Fruit fly (Drosophila melanogaster) whole organism, embryonic: Measurements from ENCODE around the gene Vinc.

Source experiments
- Atf3 ChIP-seq: fragments of 200-800 bp; sonication (Bioruptor generic); optimal IDR thresholded peaks from 3 replicates; lab custom pipeline; 2016; ENCODE audit warnings: missing biosample characterization, missing genetic modification characterization
- Awh ChIP-seq: fragments of 200-800 bp; sonication (Bioruptor generic); IDR thresholded peaks from 2 replicates; pipeline ENCODE4, ENCODE4 v1.3.6; 2022; ENCODE audit warnings: missing biosample characterization, missing genetic modification characterization
- CG10274 ChIP-seq: fragments of 200-800 bp; sonication (Bioruptor generic); optimal IDR thresholded peaks from 3 replicates; lab custom pipeline; 2017; ENCODE audit warnings: missing biosample characterization, mild to moderate bottlenecking, missing genetic modification characterization
- CG10431 ChIP-seq: fragments of 200-800 bp; sonication (Bioruptor generic); optimal IDR thresholded peaks from 3 replicates; lab custom pipeline; 2018; ENCODE audit warnings: missing biosample characterization, mild to moderate bottlenecking, missing genetic modification characterization
- CG11247 ChIP-seq: fragments of 200-800 bp; sonication (Bioruptor generic); IDR thresholded peaks from 2 replicates; pipeline ENCODE4 v1.3.6; 2022; ENCODE audit warnings: missing biosample characterization, missing genetic modification characterization
- CG11456 ChIP-seq: fragments of 200-800 bp; sonication (Bioruptor generic); IDR thresholded peaks from 3 replicates; pipeline ENCODE4 v1.3.6; 2022; ENCODE audit warnings: missing biosample characterization, missing genetic modification characterization
- CG11723 ChIP-seq: fragments of 200-800 bp; sonication (Bioruptor generic); optimal IDR thresholded peaks from 2 replicates; lab custom pipeline; 2017; ENCODE audit warnings: missing biosample characterization, mild to moderate bottlenecking, missing genetic modification characterization
- CG14441 ChIP-seq: fragments of 200-800 bp; sonication (Bioruptor generic); IDR thresholded peaks from 2 replicates; pipeline ENCODE4 v1.3.6; 2022; ENCODE audit warnings: missing biosample characterization, missing genetic modification characterization
- CG14860 ChIP-seq: fragments of 200-800 bp; sonication (Bioruptor generic); IDR thresholded peaks from 3 replicates; pipeline ENCODE4 v1.3.6; 2022; ENCODE audit warnings: missing biosample characterization, missing genetic modification characterization; ENCODE audit not compliant: partially characterized antibody
- CG17385 ChIP-seq: fragments of 200-800 bp; sonication (Bioruptor generic); optimal IDR thresholded peaks from 3 replicates; lab custom pipeline; 2018; ENCODE audit warnings: missing biosample characterization, mild to moderate bottlenecking, missing genetic modification characterization
- CG17829 ChIP-seq: fragments of 200-800 bp; optimal IDR thresholded peaks from 2 replicates; lab custom pipeline; 2019; ENCODE audit warnings: missing biosample characterization, mild to moderate bottlenecking, missing genetic modification characterization, moderate library complexity
- CG18764 ChIP-seq: fragments of 200-800 bp; sonication (Bioruptor generic); optimal IDR thresholded peaks from 3 replicates; lab custom pipeline; 2016; ENCODE audit warnings: missing biosample characterization, missing genetic modification characterization
- CG30403 ChIP-seq: fragments of 200-800 bp; sonication (Bioruptor generic); optimal IDR thresholded peaks from 3 replicates; lab custom pipeline; 2016; ENCODE audit warnings: missing biosample characterization, missing genetic modification characterization
- CG34224 ChIP-seq: fragments of 200-800 bp; sonication (Bioruptor generic); IDR thresholded peaks from 3 replicates; pipeline ENCODE4 v1.3.6; 2022; ENCODE audit warnings: missing biosample characterization, missing genetic modification characterization; ENCODE audit not compliant: partially characterized antibody
- CG3726 ChIP-seq: fragments of 200-800 bp; sonication (Bioruptor generic); IDR thresholded peaks from 3 replicates; pipeline ENCODE4, ENCODE4 v1.3.6; 2022; ENCODE audit warnings: missing biosample characterization, missing genetic modification characterization
- CG3847 ChIP-seq: fragments of 200-800 bp; sonication (Bioruptor generic); IDR thresholded peaks from 2 replicates; pipeline ENCODE4 v1.3.6; 2022; ENCODE audit warnings: missing biosample characterization, missing genetic modification characterization
- CG4328 ChIP-seq: fragments of 200-800 bp; sonication (Bioruptor generic); optimal IDR thresholded peaks from 3 replicates; lab custom pipeline; 2017; ENCODE audit warnings: missing biosample characterization, missing genetic modification reagents, missing genetic modification characterization
- CG4820 ChIP-seq: fragments of 200-800 bp; sonication (Bioruptor generic); optimal IDR thresholded peaks from 3 replicates; lab custom pipeline; 2016; ENCODE audit warnings: missing biosample characterization, missing genetic modification characterization
- CG6254 ChIP-seq: fragments of 200-800 bp; sonication (Bioruptor generic); optimal IDR thresholded peaks from 3 replicates; lab custom pipeline; 2017; ENCODE audit warnings: mild to moderate bottlenecking, missing biosample characterization, missing genetic modification reagents, missing genetic modification characterization
- CG7556 ChIP-seq: fragments of 200-800 bp; sonication (Bioruptor generic); optimal IDR thresholded peaks from 2 replicates; lab custom pipeline; 2017; ENCODE audit warnings: missing biosample characterization, mild to moderate bottlenecking, missing genetic modification characterization
- CG8290 ChIP-seq, 3 experiments: fragments of 200-800 bp; sonication (Bioruptor generic); optimal IDR thresholded peaks; 2 replicates each; lab custom pipeline; 2016 to 2019; ENCODE audit warnings: missing biosample characterization in 3 of 3, missing genetic modification characterization in 3 of 3, mild to moderate bottlenecking in 2 of 3, moderate library complexity in 1 of 3
- CG8924 ChIP-seq: fragments of 200-800 bp; optimal IDR thresholded peaks from 3 replicates; lab custom pipeline; 2019; ENCODE audit warnings: missing biosample characterization, mild to moderate bottlenecking, missing genetic modification characterization, moderate library complexity
- CG8944 ChIP-seq: fragments of 200-800 bp; sonication (Bioruptor generic); optimal IDR thresholded peaks from 3 replicates; lab custom pipeline; 2016; ENCODE audit warnings: missing biosample characterization, missing genetic modification characterization
- Dip2 ChIP-seq: fragments of 200-800 bp; sonication (Bioruptor generic); IDR thresholded peaks from 2 replicates; pipeline ENCODE4 v1.3.6; 2022; ENCODE audit warnings: missing biosample characterization, missing genetic modification characterization
- E2f1 ChIP-seq: fragments of 200-800 bp; sonication (Bioruptor generic); IDR thresholded peaks from 2 replicates; pipeline ENCODE4 v1.3.6; 2022; ENCODE audit warnings: missing biosample characterization, missing genetic modification characterization
- Myb ChIP-seq: fragments of 200-800 bp; sonication (Bioruptor generic); optimal IDR thresholded peaks from 2 replicates; lab custom pipeline; 2016; ENCODE audit warnings: missing biosample characterization, missing genetic modification characterization
- NC2α ChIP-seq: fragments of 200-800 bp; sonication (Bioruptor generic); optimal IDR thresholded peaks from 2 replicates; lab custom pipeline; 2016; ENCODE audit warnings: missing biosample characterization, missing genetic modification characterization
- Neu2 ChIP-seq: fragments of 200-800 bp; sonication (Bioruptor generic); optimal IDR thresholded peaks from 3 replicates; lab custom pipeline; 2016; ENCODE audit warnings: missing biosample characterization, missing genetic modification characterization, borderline replicate concordance
- Nf-YB ChIP-seq: fragments of 200-800 bp; sonication (Bioruptor generic); optimal IDR thresholded peaks from 3 replicates; lab custom pipeline; 2019; ENCODE audit warnings: missing biosample characterization, mild to moderate bottlenecking, missing genetic modification characterization, moderate library complexity
- Oli ChIP-seq: fragments of 200-800 bp; sonication (Bioruptor generic); optimal IDR thresholded peaks from 2 replicates; lab custom pipeline; 2018; ENCODE audit warnings: missing biosample characterization, mild to moderate bottlenecking, missing genetic modification characterization, moderate library complexity
- Pdp1 ChIP-seq, 2 experiments: fragments of 200-800 bp; sonication (Bioruptor generic); optimal IDR thresholded peaks; 3 replicates each; lab custom pipeline; 2016; ENCODE audit warnings: missing biosample characterization in 2 of 2, missing genetic modification characterization in 2 of 2, mild to moderate bottlenecking in 1 of 2, moderate library complexity in 1 of 2
- Sry-β ChIP-seq: fragments of 200-800 bp; sonication (Bioruptor generic); optimal IDR thresholded peaks from 2 replicates; lab custom pipeline; 2018; ENCODE audit warnings: missing biosample characterization, mild to moderate bottlenecking, missing genetic modification characterization, moderate library complexity
- az2 ChIP-seq: fragments of 200-800 bp; sonication (Bioruptor generic); optimal IDR thresholded peaks from 3 replicates; lab custom pipeline; 2016; ENCODE audit warnings: missing biosample characterization, missing genetic modification characterization
- chn ChIP-seq: fragments of 200-800 bp; sonication (Bioruptor generic); optimal IDR thresholded peaks from 2 replicates; lab custom pipeline; 2016; ENCODE audit warnings: missing biosample characterization, missing genetic modification characterization
- corto ChIP-seq: fragments of 200-800 bp; sonication (Bioruptor generic); optimal IDR thresholded peaks from 2 replicates; lab custom pipeline; 2016; ENCODE audit warnings: missing biosample characterization, mild to moderate bottlenecking, missing genetic modification characterization, moderate library complexity
- dati ChIP-seq: fragments of 200-800 bp; sonication (Bioruptor generic); IDR thresholded peaks from 2 replicates; pipeline ENCODE4 v1.3.6; 2022; ENCODE audit warnings: missing biosample characterization, missing genetic modification characterization
- gcm2 ChIP-seq: fragments of 200-800 bp; sonication (Bioruptor generic); optimal IDR thresholded peaks from 2 replicates; lab custom pipeline; 2016; ENCODE audit warnings: missing biosample characterization, missing genetic modification characterization
- gsb ChIP-seq: fragments of 200-800 bp; sonication (Bioruptor generic); IDR thresholded peaks from 2 replicates; pipeline ENCODE4 v1.3.6; 2022; ENCODE audit warnings: missing biosample characterization, missing genetic modification characterization
- lmd ChIP-seq: fragments of 200-800 bp; sonication (Bioruptor generic); IDR thresholded peaks from 2 replicates; pipeline ENCODE4 v1.3.6; 2022; ENCODE audit warnings: missing biosample characterization, missing genetic modification characterization
- lola ChIP-seq, 3 experiments: fragments of >200 bp in 2 of 3; fragments of 200-800 bp in 1 of 3; sonication (Bioruptor generic) in 1 of 3; optimal IDR thresholded peaks; 2 replicates each; lab custom pipeline; 2017 to 2019; ENCODE audit warnings: missing biosample characterization in 3 of 3, missing genetic modification characterization in 3 of 3, mild to moderate bottlenecking in 1 of 3, moderate library complexity in 1 of 3
- mirr ChIP-seq: fragments of 200-800 bp; sonication (Bioruptor generic); optimal IDR thresholded peaks from 3 replicates; lab custom pipeline; 2018; ENCODE audit warnings: missing biosample characterization, mild to moderate bottlenecking, missing genetic modification characterization
- p53 ChIP-seq: fragments of 200-800 bp; sonication (Bioruptor generic); optimal IDR thresholded peaks from 2 replicates; lab custom pipeline; 2016; ENCODE audit warnings: missing biosample characterization, missing genetic modification characterization
- pb ChIP-seq: fragments of 200-800 bp; sonication (Bioruptor generic); optimal IDR thresholded peaks from 3 replicates; lab custom pipeline; 2016; ENCODE audit warnings: missing biosample characterization, missing genetic modification characterization
- pum ChIP-seq: fragments of 200-800 bp; sonication (Bioruptor generic); optimal IDR thresholded peaks from 2 replicates; lab custom pipeline; 2016; ENCODE audit warnings: missing biosample characterization, missing genetic modification characterization
- scrt ChIP-seq: fragments of 200-800 bp; sonication (Bioruptor generic); optimal IDR thresholded peaks from 2 replicates; lab custom pipeline; 2018; ENCODE audit warnings: missing biosample characterization, mild to moderate bottlenecking, missing genetic modification characterization, moderate library complexity
- seq ChIP-seq: fragments of 200-800 bp; sonication (Bioruptor generic); IDR thresholded peaks from 2 replicates; pipeline ENCODE4 v1.3.6; 2022; ENCODE audit warnings: missing biosample characterization, missing genetic modification characterization
- sob ChIP-seq: fragments of 200-800 bp; sonication (Bioruptor generic); IDR thresholded peaks from 2 replicates; pipeline ENCODE4 v1.3.6; 2022; ENCODE audit warnings: missing biosample characterization, missing genetic modification characterization
- tgo ChIP-seq: fragments of 200-800 bp; sonication (Bioruptor generic); IDR thresholded peaks from 3 replicates; pipeline ENCODE4 v1.3.6; 2022; ENCODE audit warnings: missing biosample characterization, missing genetic modification characterization
- zen2 ChIP-seq: fragments of 200-800 bp; sonication (Bioruptor generic); IDR thresholded peaks from 3 replicates; pipeline ENCODE4 v1.3.6; 2022; ENCODE audit warnings: missing biosample characterization, missing genetic modification characterization; ENCODE audit not compliant: partially characterized antibody
- zf30C ChIP-seq: fragments of 200-800 bp; sonication (Bioruptor generic); optimal IDR thresholded peaks from 3 replicates; lab custom pipeline; 2018; ENCODE audit warnings: missing biosample characterization, mild to moderate bottlenecking, missing genetic modification characterization

Gene Vinc

dm6 chrX:2262511-2262910 is 40.1 kb upstream of the Vinc start, which contains the start of the genes temp and CG3071 (continued):
- no peak for TF ChIP-seq Dip2 (GFP tag; lab: Robert Waterston, UW)
- TF ChIP-seq mirr (GFP tag; lab: Kevin White, UChicago) = no peak
- TF ChIP-seq Pdp1 (GFP tag; optimal IDR thresholded peaks at IDR 0.05; lab: Kevin White, UChicago) = peak; percentile 51 to 56
- TF ChIP-seq E2f1 = peak; percentile 49; the same call in 1 of the 2 replicates
- TF ChIP-seq Awh (GFP tag; lab: Robert Waterston, UW) = no peak
- TF ChIP-seq scrt = no peak
- TF ChIP-seq sob = peak; percentile 52
- peak; percentile 44 for TF ChIP-seq CG17385 (GFP tag; lab: Kevin White, UChicago)
- TF ChIP-seq Nf-YB = peak; percentile 34
- peak; percentile 67 for TF ChIP-seq chn (GFP tag; lab: Kevin White, UChicago)
- TF ChIP-seq CG10274 (GFP tag; lab: Kevin White, UChicago) = no peak
- TF ChIP-seq CG4328 (GFP tag; lab: Kevin White, UChicago) = peak; percentile 51
- no peak for TF ChIP-seq CG18764 (GFP tag; lab: Kevin White, UChicago)
- TF ChIP-seq zen2 (GFP tag; lab: Robert Waterston, UW) = no peak
- TF ChIP-seq pum (GFP tag; lab: Kevin White, UChicago) = peak; percentile 69
- TF ChIP-seq CG3726 (GFP tag; lab: Robert Waterston, UW) = no peak
- TF ChIP-seq pb (GFP tag; lab: Kevin White, UChicago) = no peak
- TF ChIP-seq CG8924 (tag; lab: Kevin White, UChicago) = peak; percentile 61
- peak; percentile 65 for TF ChIP-seq CG17829 (tag; lab: Kevin White, UChicago)
- TF ChIP-seq Oli (tag; lab: Kevin White, UChicago) = peak; percentile 61
- TF ChIP-seq CG14441 (GFP tag; lab: Robert Waterston, UW) = peak; percentile 45; the same call in 1 of the 2 replicates
- no peak for TF ChIP-seq CG34224
- TF ChIP-seq CG14860 (GFP tag; lab: Robert Waterston, UW) = no peak
- TF ChIP-seq seq (GFP tag; lab: Robert Waterston, UW) = no peak
- TF ChIP-seq lola (GFP tag; optimal IDR thresholded peaks at IDR 0.05; lab: Kevin White, UChicago) = peak in 1 of 3 experiments; percentile 70
- peak; percentile 27 for TF ChIP-seq Myb (GFP tag; lab: Kevin White, UChicago)
- peak; percentile 54; the same call in 2 of the 3 replicates for TF ChIP-seq tgo (GFP tag; lab: Robert Waterston, UW)
- TF ChIP-seq corto = no peak
- TF ChIP-seq CG11247 (GFP tag; lab: Robert Waterston, UW) = peak; percentile 21; the same call in 1 of the 2 replicates
- peak; percentile 88 for TF ChIP-seq CG30403
- TF ChIP-seq Sry-β (GFP tag; lab: Kevin White, UChicago) = peak; percentile 99
- no peak for TF ChIP-seq CG6254 (GFP tag; lab: Kevin White, UChicago)
- peak; percentile 66 for TF ChIP-seq CG7556 (GFP tag; lab: Kevin White, UChicago)
- peak; percentile 66 for TF ChIP-seq az2 (GFP tag; lab: Kevin White, UChicago)
- TF ChIP-seq CG8944 (GFP tag; lab: Kevin White, UChicago) = peak; percentile 50
- peak; percentile 36 for TF ChIP-seq Atf3 (GFP tag; lab: Kevin White, UChicago)
- TF ChIP-seq CG3847 = peak; percentile 75
- TF ChIP-seq p53 (GFP tag; lab: Kevin White, UChicago) = peak; percentile 20
- peak; percentile 36 for TF ChIP-seq CG11723 (GFP tag; lab: Kevin White, UChicago)
- TF ChIP-seq NC2α (GFP tag; lab: Kevin White, UChicago) = no peak
- TF ChIP-seq lmd = peak; percentile 70
- TF ChIP-seq gcm2 = no peak
- TF ChIP-seq Neu2 (GFP tag; lab: Kevin White, UChicago) = no peak
- peak; percentile 44 for TF ChIP-seq CG4820 (GFP tag; lab: Kevin White, UChicago)
- TF ChIP-seq CG8290 (GFP tag; optimal IDR thresholded peaks at IDR 0.05; lab: Kevin White, UChicago) = peak; percentile 47
- peak in 1 of 2 experiments; percentile 36 for TF ChIP-seq CG8290 (tag; optimal IDR thresholded peaks at IDR 0.05; lab: Kevin White, UChicago)
- peak; percentile 11 for TF ChIP-seq CG10431
- no peak for TF ChIP-seq dati (GFP tag; lab: Robert Waterston, UW)
- TF ChIP-seq zf30C (GFP tag; lab: Kevin White, UChicago) = no peak
- no peak for TF ChIP-seq gsb
- 0 out of 3 replicates have a peak, but pooled peaks have one; percentile 49 for TF ChIP-seq CG11456 (GFP tag; lab: Robert Waterston, UW)
